Worm (Caenorhabditis elegans): ENCODE data around the gene F53C3.7.

Gene F53C3.7

ce11 chrII:3897758-3898494 is 3.1 kb downstream of the F53C3.7 start, which contains the start of gene F53C3.6:
Gene F53C3.6, plus strand, starts transcription at chrII:3898142.
- TF ChIP-seq rcor-1 (GFP tag; IDR thresholded peaks at IDR 0.05): no peak
- 0 out of 2 replicates have a peak, but pooled peaks have one; percentile 40 for TF ChIP-seq lin-26 (GFP tag; IDR thresholded peaks at IDR 0.05)
- TF ChIP-seq zim-3 (tag; optimal IDR thresholded peaks at IDR 0.05): no peak
- TF ChIP-seq B0336.3 (GFP tag; IDR thresholded peaks at IDR 0.05): no peak
- TF ChIP-seq bed-2 (GFP tag; IDR thresholded peaks at IDR 0.05): no peak
- TF ChIP-seq fkh-3 (tag; optimal IDR thresholded peaks at IDR 0.05): no peak
- TF ChIP-seq dox-1 (GFP tag; IDR thresholded peaks at IDR 0.05): 0 out of 2 replicates have a peak, but pooled peaks have one; percentile 28
- TF ChIP-seq snpc-3.4 (tag; optimal IDR thresholded peaks at IDR 0.05): no peak
- no peak for TF ChIP-seq pbrm-1 (GFP tag; IDR thresholded peaks at IDR 0.05)
- no peak for TF ChIP-seq madf-8 (GFP tag; conservative IDR thresholded peaks at IDR 0.05)
- no peak for TF ChIP-seq ZK185.1 (tag; optimal IDR thresholded peaks at IDR 0.05; ENCODE audit: poor library complexity, severe bottlenecking)
- TF ChIP-seq T07F8.4 (tag; optimal IDR thresholded peaks at IDR 0.05): no peak
- peak; percentile 31 for TF ChIP-seq ceh-27 (GFP tag; optimal IDR thresholded peaks at IDR 0.05)
- TF ChIP-seq ceh-100 (GFP tag; IDR thresholded peaks at IDR 0.05): no peak
- no peak for TF ChIP-seq madf-6 (GFP tag; IDR thresholded peaks at IDR 0.05)
- TF ChIP-seq ama-1 (optimal IDR thresholded peaks at IDR 0.05): no peak
- no peak for TF ChIP-seq ama-1 (GFP tag; optimal IDR thresholded peaks at IDR 0.05)
- TF ChIP-seq sdz-38 (tag; optimal IDR thresholded peaks at IDR 0.05): no peak
- TF ChIP-seq zfh-2 (GFP tag; conservative IDR thresholded peaks at IDR 0.05): peak; percentile 92
- TF ChIP-seq unc-62 (GFP tag; optimal IDR thresholded peaks at IDR 0.05): peak; percentile 16
- TF ChIP-seq akir-1 (GFP tag; optimal IDR thresholded peaks at IDR 0.05): no peak
- TF ChIP-seq attf-5 (GFP tag; optimal IDR thresholded peaks at IDR 0.05): peak; percentile 31
- peak; percentile 64 for TF ChIP-seq nfyb-1 (GFP tag; IDR thresholded peaks at IDR 0.05)
- TF ChIP-seq ztf-28 (GFP tag; IDR thresholded peaks at IDR 0.05): no peak
- peak; percentile 93 for TF ChIP-seq atf-7 (tag; optimal IDR thresholded peaks at IDR 0.05)
- peak in 1 of 3 experiments; percentile 24 for TF ChIP-seq lin-35 (GFP tag; optimal IDR thresholded peaks at IDR 0.05)
- TF ChIP-seq B0035.1 (tag; optimal IDR thresholded peaks at IDR 0.05): no peak
- no peak for TF ChIP-seq hlh-12 (tag; optimal IDR thresholded peaks at IDR 0.05)
- no peak for TF ChIP-seq ztf-22 (GFP tag; optimal IDR thresholded peaks at IDR 0.05)
- no peak for TF ChIP-seq rec-8 (tag; optimal IDR thresholded peaks at IDR 0.05)
- peak; percentile 85 for TF ChIP-seq egrh-3 (GFP tag; IDR thresholded peaks at IDR 0.05)
- TF ChIP-seq C17E4.6 (GFP tag; IDR thresholded peaks at IDR 0.05): no peak
- no peak for TF ChIP-seq cebp-1 (GFP tag; IDR thresholded peaks at IDR 0.05)
- TF ChIP-seq cebp-1 (tag; optimal IDR thresholded peaks at IDR 0.05): no peak

DNA sequence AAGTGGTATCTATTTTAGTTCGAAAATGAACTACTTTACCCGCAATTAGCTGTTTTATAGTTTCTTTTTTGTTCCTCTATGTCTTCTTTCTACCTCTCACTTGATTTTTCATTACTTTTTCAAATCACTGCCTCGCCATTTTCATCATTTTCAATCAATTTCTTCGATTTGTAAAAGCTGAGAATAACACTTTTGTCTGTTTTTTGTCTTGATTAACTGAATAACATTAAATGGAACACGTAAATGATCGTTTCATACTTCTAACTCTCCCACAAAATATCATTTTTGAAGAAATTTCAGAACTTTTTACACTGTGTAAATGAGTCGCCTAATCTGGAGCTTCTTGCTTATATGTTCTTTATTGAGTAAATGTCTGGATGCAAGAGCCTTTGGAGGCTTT is 6.3 kb downstream of the F53C3.7 start, which contains the start of gene F53C3.4:
Gene F53C3.4, plus strand, starts transcription at position 301 of the 400 bp plus-strand sequence.
- no peak for TF ChIP-seq ztf-18 (tag; optimal IDR thresholded peaks at IDR 0.05)
- TF ChIP-seq lsy-27 (tag; optimal IDR thresholded peaks at IDR 0.05; ENCODE audit: borderline replicate concordance, insufficient read depth): no peak
- no peak for TF ChIP-seq dpff-1 (tag; optimal IDR thresholded peaks at IDR 0.05)
- TF ChIP-seq him-1 (tag; optimal IDR thresholded peaks at IDR 0.05): no peak
- TF ChIP-seq K11D2.4 (GFP tag; IDR thresholded peaks at IDR 0.05): no peak
- TF ChIP-seq Y95B8A.8 (GFP tag; IDR thresholded peaks at IDR 0.05): no peak
- no peak for TF ChIP-seq snpc-3.4 (tag; optimal IDR thresholded peaks at IDR 0.05)
- no peak for TF ChIP-seq lir-1 (GFP tag; conservative IDR thresholded peaks at IDR 0.05)
- no peak for TF ChIP-seq lag-1 (GFP tag; IDR thresholded peaks at IDR 0.05)
- no peak for TF ChIP-seq hlh-12 (tag; optimal IDR thresholded peaks at IDR 0.05)
